Worm (Caenorhabditis elegans): ENCODE data around the gene C44H9.5.

DNA sequence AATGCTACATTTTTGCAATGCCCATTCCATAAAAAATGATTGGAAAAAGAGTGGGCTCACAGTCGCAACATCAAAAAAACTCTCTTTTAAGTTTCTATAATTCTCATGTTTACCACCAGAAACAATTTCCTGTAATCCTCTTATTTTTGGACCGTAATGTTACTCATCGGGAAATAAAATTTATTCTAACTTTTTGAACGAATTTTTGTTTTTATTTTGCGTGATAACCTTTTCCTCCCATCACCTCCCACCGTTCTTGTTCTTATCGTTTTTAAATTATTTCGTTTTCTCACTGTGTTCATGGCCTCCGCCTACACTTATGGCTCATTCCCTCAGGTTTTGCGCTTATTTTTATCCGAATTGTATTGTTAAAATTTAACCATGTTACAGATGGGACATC, 9.5 kb upstream of the C44H9.5 start, which contains the start of gene anp-1:
- TF ChIP-seq unc-39 (tag; optimal IDR thresholded peaks at IDR 0.05) = no peak
- TF ChIP-seq aly-2 (tag; optimal IDR thresholded peaks at IDR 0.05) = no peak
- no peak for TF ChIP-seq sea-2 (GFP tag; optimal IDR thresholded peaks at IDR 0.05)
- no peak for TF ChIP-seq pha-4 (tag; optimal IDR thresholded peaks at IDR 0.05)
